Worm (Caenorhabditis elegans) whole organism, L1 larva: ENCODE results near the gene gst-29.
A peak's percentile ranks its signal among the peaks of the same experiment; 100 is the strongest.
"Not testable (repeated sequence)": the region's sequence is repeated elsewhere in the genome, so short reads cannot be mapped to it uniquely, and the experiment has no call there.

ENCODE experiments used
- C34B4.2 ChIP-seq: sonication (generic microtip); optimal IDR thresholded peaks from 2 replicates; lab custom pipeline; 2017; ENCODE audit warnings: mild to moderate bottlenecking, missing genetic modification characterization, missing compliant biosample characterization
- Y116A8C.19 ChIP-seq: sonication (generic microtip); optimal IDR thresholded peaks from 2 replicates; lab custom pipeline; 2016; ENCODE audit warnings: missing compliant biosample characterization, missing genetic modification characterization, borderline replicate concordance
- ama-1 ChIP-seq: fragments of 150-350 bp; optimal IDR thresholded peaks from 2 replicates; lab custom pipeline; 2014
- blmp-1 ChIP-seq: fragments of 150-350 bp; optimal IDR thresholded peaks from 2 replicates; lab custom pipeline; 2014; ENCODE audit warnings: missing biosample characterization, missing genetic modification characterization
- ceh-63 ChIP-seq: fragments of 200-800 bp; sonication (Bioruptor generic); optimal IDR thresholded peaks from 2 replicates; lab custom pipeline; 2018; ENCODE audit warnings: mild to moderate bottlenecking, missing genetic modification characterization, missing compliant biosample characterization
- ceh-82 ChIP-seq, 3 experiments: fragments of 150-350 bp in 1 of 3; sonication (generic microtip) in 2 of 3; optimal IDR thresholded peaks; 2 replicates each; lab custom pipeline; 2014 to 2017; ENCODE audit warnings: missing biosample characterization in 3 of 3, missing genetic modification characterization in 3 of 3
- ceh-88 ChIP-seq: fragments of 200-800 bp; sonication (Bioruptor generic); IDR thresholded peaks from 2 replicates; pipeline ENCODE4 v1.3.6; 2022; ENCODE audit warnings: missing genetic modification characterization, missing compliant biosample characterization
- ces-1 ChIP-seq: fragments of 150-350 bp; optimal IDR thresholded peaks from 2 replicates; lab custom pipeline; 2014; ENCODE audit warnings: missing biosample characterization, missing genetic modification reagents, missing genetic modification characterization
- efl-1 ChIP-seq, 4 experiments: fragments of 150-350 bp; optimal IDR thresholded peaks in 3 of 4; peaks in 1 of 4; 1 replicate in 1 of 4; 2 replicates in 3 of 4; lab custom pipeline; 2014; ENCODE audit warnings: missing biosample characterization in 2 of 4, missing genetic modification characterization in 2 of 4, missing genetic modification reagents in 2 of 4
- egl-27 ChIP-seq, 2 experiments: fragments of 150-350 bp in 1 of 2; sonication (generic microtip); optimal IDR thresholded peaks; 3 replicates each; lab custom pipeline; 2017 to 2018; ENCODE audit warnings: missing biosample characterization in 2 of 2, missing genetic modification characterization in 2 of 2, missing genetic modification reagents in 2 of 2
- fkh-8 ChIP-seq: sonication (generic microtip); optimal IDR thresholded peaks from 2 replicates; lab custom pipeline; 2016; ENCODE audit warnings: mild to moderate bottlenecking, missing genetic modification characterization, missing compliant biosample characterization
- fos-1 ChIP-seq: fragments of 150-350 bp; optimal IDR thresholded peaks from 2 replicates; lab custom pipeline; 2014; ENCODE audit warnings: missing biosample characterization, missing genetic modification characterization
- hlh-4 ChIP-seq: sonication (generic microtip); optimal IDR thresholded peaks from 2 replicates; lab custom pipeline; 2016; ENCODE audit warnings: mild to moderate bottlenecking, missing genetic modification characterization, missing compliant biosample characterization
- irx-1 ChIP-seq: sonication (generic microtip); optimal IDR thresholded peaks from 2 replicates; lab custom pipeline; 2016; ENCODE audit warnings: missing genetic modification characterization, missing compliant biosample characterization
- isw-1 ChIP-seq: fragments of 200-800 bp; sonication (Bioruptor generic); IDR thresholded peaks from 2 replicates; pipeline ENCODE4 v1.3.6; 2022; ENCODE audit warnings: missing genetic modification characterization, missing compliant biosample characterization
- lin-13 ChIP-seq: fragments of 150-350 bp; optimal IDR thresholded peaks from 2 replicates; lab custom pipeline; 2014; ENCODE audit warnings: missing biosample characterization, missing genetic modification reagents, missing genetic modification characterization
- lin-14 ChIP-seq: fragments of 200-800 bp; sonication (Bioruptor generic); optimal IDR thresholded peaks from 2 replicates; lab custom pipeline; 2018; ENCODE audit warnings: mild to moderate bottlenecking, missing genetic modification characterization, moderate library complexity, missing compliant biosample characterization
- lin-15B ChIP-seq: fragments of 150-350 bp; sonication (generic microtip); optimal IDR thresholded peaks from 3 replicates; lab custom pipeline; 2014; ENCODE audit warnings: missing biosample characterization, missing genetic modification characterization
- lin-35 ChIP-seq, 2 experiments: fragments of 150-350 bp; optimal IDR thresholded peaks; 2 replicates each; lab custom pipeline; 2014; ENCODE audit warnings: missing biosample characterization in 2 of 2, missing genetic modification characterization in 2 of 2, missing genetic modification reagents in 2 of 2
- lir-3 ChIP-seq: sonication (generic microtip); optimal IDR thresholded peaks from 2 replicates; lab custom pipeline; 2016; ENCODE audit warnings: mild to moderate bottlenecking, missing genetic modification characterization, moderate library complexity, missing compliant biosample characterization; ENCODE audit not compliant: poor library complexity
- lsy-2 ChIP-seq, 2 experiments: fragments of 150-350 bp; optimal IDR thresholded peaks; 2 replicates each; lab custom pipeline; 2014; ENCODE audit warnings: missing biosample characterization in 2 of 2, missing genetic modification characterization in 2 of 2
- mab-9 ChIP-seq: fragments of 200-800 bp; sonication (Bioruptor generic); IDR thresholded peaks from 2 replicates; pipeline ENCODE4 v1.3.6; 2022; ENCODE audit warnings: missing genetic modification reagents, missing genetic modification characterization, missing compliant biosample characterization
- mdl-1 ChIP-seq, 2 experiments: fragments of 150-350 bp; optimal IDR thresholded peaks; 2 replicates each; lab custom pipeline; 2014 to 2017; ENCODE audit warnings: missing biosample characterization in 2 of 2, missing genetic modification characterization in 2 of 2, inconsistent platforms in 1 of 2
- mef-2 ChIP-seq: fragments of 150-350 bp; optimal IDR thresholded peaks from 2 replicates; lab custom pipeline; 2014; ENCODE audit warnings: missing biosample characterization, missing genetic modification characterization
- mep-1 ChIP-seq: fragments of 150-350 bp; optimal IDR thresholded peaks from 2 replicates; lab custom pipeline; 2014; ENCODE audit warnings: missing biosample characterization, missing genetic modification characterization
- nhr-20 ChIP-seq: sonication (generic microtip); optimal IDR thresholded peaks from 2 replicates; lab custom pipeline; 2016; ENCODE audit warnings: mild to moderate bottlenecking, missing genetic modification characterization, missing compliant biosample characterization
- nhr-28 ChIP-seq: fragments of 150-350 bp; optimal IDR thresholded peaks from 2 replicates; lab custom pipeline; 2014; ENCODE audit warnings: missing biosample characterization, missing genetic modification characterization
- nhr-47 ChIP-seq: sonication (generic microtip); optimal IDR thresholded peaks from 2 replicates; lab custom pipeline; 2016; ENCODE audit warnings: mild to moderate bottlenecking, missing genetic modification characterization, moderate library complexity, missing compliant biosample characterization
- nhr-76 ChIP-seq: sonication (generic microtip); optimal IDR thresholded peaks from 2 replicates; lab custom pipeline; 2017; ENCODE audit warnings: missing biosample characterization, missing genetic modification characterization
- nhr-84 ChIP-seq: sonication (generic microtip); optimal IDR thresholded peaks from 2 replicates; lab custom pipeline; 2017; ENCODE audit warnings: missing biosample characterization, missing genetic modification characterization
- nhr-85 ChIP-seq: sonication (generic microtip); peaks from one replicate; lab custom pipeline; 2016; ENCODE audit warnings: missing genetic modification characterization, inconsistent platforms, missing compliant biosample characterization
- nhr-90 ChIP-seq: sonication (generic microtip); optimal IDR thresholded peaks from 2 replicates; lab custom pipeline; 2016; ENCODE audit warnings: mild to moderate bottlenecking, missing genetic modification characterization, missing compliant biosample characterization; ENCODE audit not compliant: poor library complexity
- pag-3 ChIP-seq: sonication (generic microtip); optimal IDR thresholded peaks from 2 replicates; lab custom pipeline; 2017; ENCODE audit warnings: missing genetic modification characterization, mild to moderate bottlenecking, missing compliant biosample characterization, antibody characterized with exemption, borderline replicate concordance; ENCODE audit not compliant: insufficient read depth
- pax-3 ChIP-seq: fragments of 200-800 bp; sonication (Bioruptor generic); optimal IDR thresholded peaks from 2 replicates; lab custom pipeline; 2018; ENCODE audit warnings: mild to moderate bottlenecking, missing genetic modification characterization, moderate library complexity, missing compliant biosample characterization
- skn-1 ChIP-seq: fragments of 150-350 bp; optimal IDR thresholded peaks from 2 replicates; lab custom pipeline; 2014; ENCODE audit warnings: missing biosample characterization, missing genetic modification characterization
- sox-4 ChIP-seq: sonication (generic microtip); optimal IDR thresholded peaks from 2 replicates; lab custom pipeline; 2016; ENCODE audit warnings: missing genetic modification characterization, missing compliant biosample characterization
- swsn-7 ChIP-seq: sonication (generic microtip); optimal IDR thresholded peaks from 2 replicates; lab custom pipeline; 2016; ENCODE audit warnings: missing genetic modification characterization, missing compliant biosample characterization
- tbx-2 ChIP-seq: sonication (generic microtip); optimal IDR thresholded peaks from 2 replicates; lab custom pipeline; 2016; ENCODE audit warnings: missing genetic modification characterization, missing compliant biosample characterization
- tlp-1 ChIP-seq: fragments of 150-350 bp; optimal IDR thresholded peaks from 2 replicates; lab custom pipeline; 2014; ENCODE audit warnings: missing biosample characterization, missing genetic modification characterization
- unc-130 ChIP-seq: fragments of 150-350 bp; optimal IDR thresholded peaks from 2 replicates; lab custom pipeline; 2017; ENCODE audit warnings: missing biosample characterization, missing genetic modification characterization, inconsistent platforms
- unc-30 ChIP-seq: sonication (generic microtip); optimal IDR thresholded peaks from 2 replicates; lab custom pipeline; 2017; ENCODE audit warnings: missing biosample characterization, missing genetic modification characterization
- unc-86 ChIP-seq: sonication (generic microtip); optimal IDR thresholded peaks from 2 replicates; lab custom pipeline; 2016; ENCODE audit warnings: missing genetic modification characterization, missing compliant biosample characterization
- xbp-1 ChIP-seq: sonication (generic microtip); optimal IDR thresholded peaks from 2 replicates; lab custom pipeline; 2016; ENCODE audit warnings: missing genetic modification characterization, missing compliant biosample characterization

The gst-29 gene

ce11 chrII:15173174-15173573 is 3.5 kb upstream of the gst-29 start (continued):
- no peak for TF ChIP-seq pag-3 (tag; lab: Kevin White, UChicago)
- no peak for TF ChIP-seq mef-2 (tag; lab: Kevin White, UChicago)
- no peak for TF ChIP-seq fos-1 (tag; lab: Kevin White, UChicago)
- peak; percentile 27 for TF ChIP-seq blmp-1 (tag; lab: Kevin White, UChicago)
- TF ChIP-seq swsn-7 (tag; lab: Kevin White, UChicago), result peak; percentile 38
- no peak for TF ChIP-seq nhr-28 (tag; lab: Kevin White, UChicago)
- no peak for TF ChIP-seq egl-27 (tag; optimal IDR thresholded peaks at IDR 0.05; lab: Kevin White, UChicago)
- no peak for TF ChIP-seq C34B4.2
- no peak for TF ChIP-seq ama-1 (lab: Kevin White, UChicago)
- TF ChIP-seq tlp-1 (tag; lab: Kevin White, UChicago), result no peak
- peak in 1 of 2 experiments; percentile 44 for TF ChIP-seq lsy-2 (tag; optimal IDR thresholded peaks at IDR 0.05; lab: Kevin White, UChicago)
- no peak for TF ChIP-seq ceh-88 (GFP tag; lab: Robert Waterston, UW)

DNA sequence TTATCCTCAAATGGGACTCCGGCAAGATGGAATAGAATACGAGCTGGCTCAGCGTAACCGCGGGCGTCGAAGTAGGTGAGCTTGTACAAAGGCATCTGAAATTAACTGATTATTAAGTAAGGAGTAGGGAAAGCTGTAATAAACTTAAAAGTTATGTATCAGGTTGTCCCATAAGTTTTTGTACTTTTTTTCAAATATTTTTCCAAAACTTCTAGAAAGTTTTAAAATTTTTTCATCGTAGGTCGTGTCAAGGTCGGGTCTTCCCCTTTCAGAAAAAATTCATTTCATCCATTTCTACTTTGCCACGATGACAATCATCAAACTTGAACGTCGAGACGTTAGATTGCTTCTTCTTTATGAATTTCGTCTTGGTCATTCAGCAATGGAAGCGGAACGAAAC is 2.2 kb upstream of the gst-29 start, which contains the start of gene gst-39:
Gene gst-39, minus strand, starts transcription at position 101 of the 400 bp plus-strand sequence.
- TF ChIP-seq efl-1 (optimal IDR thresholded peaks at IDR 0.05; lab: Kevin White, UChicago); efl-1 (GFP tag; optimal IDR thresholded peaks at IDR 0.05 in 1 of 2; lab: Kevin White, UChicago); tbx-2 (tag; lab: Kevin White, UChicago); nhr-76: not testable (repeated sequence)

DNA sequence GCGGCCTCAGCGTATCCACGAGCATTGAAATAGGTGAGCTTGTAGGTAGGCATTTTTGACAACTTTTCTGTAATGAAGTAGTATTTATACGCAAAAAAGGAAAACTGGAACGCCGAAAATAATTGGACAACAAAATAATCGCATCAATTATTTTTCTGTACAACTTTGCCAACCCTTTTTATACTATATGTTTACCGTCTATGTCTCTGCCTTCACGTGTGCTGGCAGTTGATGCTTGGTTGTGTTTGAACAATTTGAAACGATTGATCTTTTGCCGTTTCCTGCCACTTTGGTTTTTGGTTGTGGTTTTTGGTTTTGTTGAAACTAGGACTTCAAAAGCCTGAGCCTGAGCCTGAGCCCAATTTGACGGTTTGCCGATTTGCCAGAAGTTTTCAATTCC is 2.3 kb downstream of the gst-29 start, which contains the start of gene gst-28:
Gene gst-28, minus strand, starts transcription at position 238 of the 400 bp plus-strand sequence.
- TF ChIP-seq mdl-1 (tag; optimal IDR thresholded peaks at IDR 0.05; lab: Kevin White, UChicago) (peak in 1 of 2 experiments; percentile 40), lin-35 (GFP tag; optimal IDR thresholded peaks at IDR 0.05; lab: Kevin White, UChicago) (peak in 1 of 2 experiments; percentile 7), tlp-1 (tag; lab: Kevin White, UChicago) (no peak)

DNA sequence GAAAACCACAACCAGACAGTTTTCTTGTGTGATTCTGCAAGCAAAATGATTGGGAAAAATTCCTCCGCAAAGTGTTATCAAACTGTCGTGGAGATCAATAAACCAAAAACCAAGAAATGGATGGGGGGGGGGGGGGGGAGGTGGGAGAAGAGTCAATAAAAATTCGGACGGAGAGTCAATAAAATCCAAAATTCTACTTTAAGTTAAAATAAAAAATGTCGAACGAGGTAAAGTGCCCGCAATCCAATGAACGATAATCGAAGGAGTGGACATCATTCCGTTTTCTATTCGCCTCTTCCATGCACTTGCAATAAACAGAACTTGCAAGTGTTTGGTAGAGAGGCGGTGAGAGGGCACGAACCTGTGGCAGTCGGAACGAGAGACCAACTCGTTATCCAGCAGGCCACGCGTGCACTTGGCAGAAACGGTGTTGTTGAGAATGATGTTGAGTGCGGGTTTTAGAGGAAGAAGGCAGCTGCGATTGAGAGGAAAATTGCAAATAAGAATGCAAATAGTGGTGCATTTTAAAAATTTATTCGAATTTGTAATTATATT is 3.9 kb downstream of the gst-29 start, which contains the start of gene gst-27:
Gene gst-27, minus strand, starts transcription at position 51 of the 555 bp plus-strand sequence.
- peak; percentile 64 for TF ChIP-seq pax-3
- TF ChIP-seq nhr-90 (tag; lab: Kevin White, UChicago), result peak; percentile 91
- peak; percentile 87 for TF ChIP-seq lir-3 (tag; lab: Kevin White, UChicago)
- peak; percentile 84 for TF ChIP-seq skn-1 (tag; lab: Kevin White, UChicago)
- peak; percentile 14 for TF ChIP-seq ama-1 (lab: Kevin White, UChicago)
- TF ChIP-seq mab-9, result no peak
- peak; percentile 46 for TF ChIP-seq sox-4 (tag; lab: Kevin White, UChicago)
- TF ChIP-seq egl-27 (tag; optimal IDR thresholded peaks at IDR 0.05; lab: Kevin White, UChicago), result peak; percentile 5 to 49
- TF ChIP-seq nhr-84, result no peak
- TF ChIP-seq ces-1 (GFP tag; lab: Kevin White, UChicago), result no peak
- peak; percentile 92 for TF ChIP-seq mep-1
- peak; percentile 72 for TF ChIP-seq lin-13
- peak; percentile 72 to 80 for TF ChIP-seq efl-1 (optimal IDR thresholded peaks at IDR 0.05; lab: Kevin White, UChicago)
- TF ChIP-seq efl-1 (GFP tag; optimal IDR thresholded peaks at IDR 0.05 in 1 of 2; lab: Kevin White, UChicago), result peak; percentile 71 to 95
- TF ChIP-seq xbp-1 (tag; lab: Kevin White, UChicago), result peak; percentile 70
- peak; percentile 83 for TF ChIP-seq fos-1 (tag; lab: Kevin White, UChicago)
- peak; percentile 49 for TF ChIP-seq isw-1 (GFP tag; lab: Robert Waterston, UW)
- TF ChIP-seq pag-3 (tag; lab: Kevin White, UChicago), result no peak
- TF ChIP-seq nhr-47 (tag; lab: Kevin White, UChicago), result peak; percentile 90
- peak; percentile 87 for TF ChIP-seq lin-14 (GFP tag; lab: Kevin White, UChicago)
- TF ChIP-seq nhr-20 (tag; lab: Kevin White, UChicago), result peak; percentile 89
- TF ChIP-seq Y116A8C.19 (tag; lab: Kevin White, UChicago), result no peak
- peak; percentile 49 for TF ChIP-seq unc-86 (tag; lab: Kevin White, UChicago)
- peak; percentile 79 to 88 for TF ChIP-seq lsy-2 (tag; optimal IDR thresholded peaks at IDR 0.05; lab: Kevin White, UChicago)
- peak; percentile 73 for TF ChIP-seq nhr-76
- TF ChIP-seq fkh-8 (tag; lab: Kevin White, UChicago), result peak; percentile 70
- TF ChIP-seq irx-1 (tag; lab: Kevin White, UChicago), result peak; percentile 65
- no peak for TF ChIP-seq hlh-4 (tag; lab: Kevin White, UChicago)
- TF ChIP-seq ceh-63 (GFP tag; lab: Kevin White, UChicago), result no peak
- TF ChIP-seq unc-30 (tag; lab: Kevin White, UChicago), result no peak
- peak; percentile 33 for TF ChIP-seq unc-130
- TF ChIP-seq lin-15B (tag; lab: Kevin White, UChicago), result no peak
- TF ChIP-seq ceh-82 (tag; optimal IDR thresholded peaks at IDR 0.05; lab: Kevin White, UChicago), result peak in 2 of 3 experiments; percentile 76 to 92
- TF ChIP-seq nhr-85 (tag; lab: Kevin White, UChicago), result peak; percentile 67
